Fruit fly (Drosophila melanogaster) whole organism, embryonic: ENCODE results near the gene CG31050.
A peak's percentile ranks its signal among the peaks of the same experiment; 100 is the strongest.

Experiments used
- Ada2b ChIP-seq: fragments of 200-800 bp; sonication (Bioruptor generic); IDR thresholded peaks from 2 replicates; pipeline ENCODE4 v1.3.6; 2022; ENCODE audit warnings: missing biosample characterization, missing genetic modification characterization
- CG10321 ChIP-seq: fragments of 200-800 bp; sonication (Bioruptor generic); IDR thresholded peaks from 2 replicates; pipeline ENCODE4 v1.3.6; 2022; ENCODE audit warnings: missing biosample characterization, missing genetic modification characterization
- CG10366 ChIP-seq: fragments of 200-800 bp; sonication (Bioruptor generic); IDR thresholded peaks from 2 replicates; pipeline ENCODE4 v1.3.6; 2022; ENCODE audit warnings: missing biosample characterization, missing genetic modification characterization
- CG13775 ChIP-seq: fragments of 200-800 bp; sonication (Bioruptor generic); optimal IDR thresholded peaks from 3 replicates; lab custom pipeline; 2017; ENCODE audit warnings: missing biosample characterization, mild to moderate bottlenecking, missing genetic modification characterization
- CG17385 ChIP-seq: fragments of 200-800 bp; sonication (Bioruptor generic); optimal IDR thresholded peaks from 3 replicates; lab custom pipeline; 2018; ENCODE audit warnings: missing biosample characterization, mild to moderate bottlenecking, missing genetic modification characterization
- CG18764 ChIP-seq: fragments of 200-800 bp; sonication (Bioruptor generic); optimal IDR thresholded peaks from 3 replicates; lab custom pipeline; 2016; ENCODE audit warnings: missing biosample characterization, missing genetic modification characterization
- CG2712 ChIP-seq: fragments of 200-800 bp; optimal IDR thresholded peaks from 3 replicates; lab custom pipeline; 2019; ENCODE audit warnings: missing biosample characterization, mild to moderate bottlenecking, missing genetic modification characterization, moderate library complexity
- CG30403 ChIP-seq: fragments of 200-800 bp; sonication (Bioruptor generic); optimal IDR thresholded peaks from 3 replicates; lab custom pipeline; 2016; ENCODE audit warnings: missing biosample characterization, missing genetic modification characterization
- CG32532 ChIP-seq: fragments of 200-800 bp; sonication (Bioruptor generic); IDR thresholded peaks from 2 replicates; pipeline ENCODE4 v1.3.6; 2022; ENCODE audit warnings: missing biosample characterization, missing genetic modification characterization
- CG4328 ChIP-seq: fragments of 200-800 bp; sonication (Bioruptor generic); optimal IDR thresholded peaks from 3 replicates; lab custom pipeline; 2017; ENCODE audit warnings: missing biosample characterization, missing genetic modification reagents, missing genetic modification characterization
- CG4707 ChIP-seq: fragments of 200-800 bp; sonication (Bioruptor generic); optimal IDR thresholded peaks from 2 replicates; lab custom pipeline; 2018; ENCODE audit warnings: missing biosample characterization, mild to moderate bottlenecking, missing genetic modification characterization, moderate library complexity
- CG4730 ChIP-seq: fragments of 200-800 bp; sonication (Bioruptor generic); IDR thresholded peaks from 2 replicates; pipeline ENCODE4 v1.3.6; 2022; ENCODE audit warnings: missing biosample characterization, missing genetic modification characterization
- CG4820 ChIP-seq: fragments of 200-800 bp; sonication (Bioruptor generic); optimal IDR thresholded peaks from 3 replicates; lab custom pipeline; 2016; ENCODE audit warnings: missing biosample characterization, missing genetic modification characterization
- CG5245 ChIP-seq: fragments of 200-800 bp; sonication (Bioruptor generic); optimal IDR thresholded peaks from 3 replicates; lab custom pipeline; 2016; ENCODE audit warnings: missing biosample characterization, missing genetic modification characterization
- CG6654 ChIP-seq: fragments of 200-800 bp; sonication (Bioruptor generic); optimal IDR thresholded peaks from 2 replicates; lab custom pipeline; 2017; ENCODE audit warnings: missing biosample characterization, mild to moderate bottlenecking, missing genetic modification characterization
- CG6683 ChIP-seq: fragments of 200-800 bp; sonication (Bioruptor generic); optimal IDR thresholded peaks from 2 replicates; lab custom pipeline; 2017; ENCODE audit warnings: missing biosample characterization, mild to moderate bottlenecking, missing genetic modification characterization, missing genetic modification reagents
- CG6689 ChIP-seq: fragments of 200-800 bp; sonication (Bioruptor generic); IDR thresholded peaks from 2 replicates; pipeline ENCODE4 v1.3.6; 2022; ENCODE audit warnings: missing biosample characterization, missing genetic modification characterization
- CG7987 ChIP-seq: fragments of 200-800 bp; sonication (Bioruptor generic); optimal IDR thresholded peaks from 2 replicates; lab custom pipeline; 2018; ENCODE audit warnings: missing biosample characterization, mild to moderate bottlenecking, missing genetic modification characterization, moderate library complexity
- CG8089 ChIP-seq: fragments of 200-800 bp; sonication (Bioruptor generic); optimal IDR thresholded peaks from 3 replicates; lab custom pipeline; 2016; ENCODE audit warnings: missing biosample characterization, missing genetic modification characterization
- CG8924 ChIP-seq: fragments of 200-800 bp; optimal IDR thresholded peaks from 3 replicates; lab custom pipeline; 2019; ENCODE audit warnings: missing biosample characterization, mild to moderate bottlenecking, missing genetic modification characterization, moderate library complexity
- CG9932 ChIP-seq: fragments of 200-800 bp; sonication (Bioruptor generic); IDR thresholded peaks from 2 replicates; pipeline ENCODE4 v1.3.6; 2022; ENCODE audit warnings: missing biosample characterization, missing genetic modification characterization
- D19A ChIP-seq: fragments of 200-800 bp; optimal IDR thresholded peaks from 3 replicates; lab custom pipeline; 2019; ENCODE audit warnings: missing biosample characterization, mild to moderate bottlenecking, missing genetic modification characterization, moderate library complexity
- Dek ChIP-seq: fragments of 200-800 bp; sonication (Bioruptor generic); optimal IDR thresholded peaks from 3 replicates; lab custom pipeline; 2019; ENCODE audit warnings: missing biosample characterization, mild to moderate bottlenecking, missing genetic modification characterization, moderate library complexity
- Drgx ChIP-seq: fragments of 200-800 bp; sonication (Bioruptor generic); IDR thresholded peaks from 2 replicates; pipeline ENCODE4 v1.3.6; 2022; ENCODE audit warnings: missing biosample characterization, missing genetic modification characterization
- Hr3 ChIP-seq: fragments of 200-800 bp; sonication (Bioruptor generic); optimal IDR thresholded peaks from 3 replicates; lab custom pipeline; 2016; ENCODE audit warnings: missing biosample characterization, missing genetic modification characterization
- Hr51 ChIP-seq, 2 experiments: fragments of 200-800 bp; sonication (Bioruptor generic); optimal IDR thresholded peaks; 2 replicates in 1 of 2; 3 replicates in 1 of 2; lab custom pipeline; 2016 to 2018; ENCODE audit warnings: missing biosample characterization in 2 of 2, missing genetic modification characterization in 2 of 2, mild to moderate bottlenecking in 1 of 2, moderate library complexity in 1 of 2
- Kr ChIP-seq: fragments of 200-800 bp; sonication (Bioruptor generic); optimal IDR thresholded peaks from 2 replicates; lab custom pipeline; 2017; ENCODE audit warnings: missing biosample characterization, mild to moderate bottlenecking, missing genetic modification characterization
- MESR4 ChIP-seq: fragments of 200-800 bp; sonication (Bioruptor generic); optimal IDR thresholded peaks from 2 replicates; lab custom pipeline; 2018; ENCODE audit warnings: missing biosample characterization, mild to moderate bottlenecking, missing genetic modification characterization, moderate library complexity
- NC2β ChIP-seq: fragments of 200-800 bp; sonication (Bioruptor generic); optimal IDR thresholded peaks from 2 replicates; lab custom pipeline; 2016; ENCODE audit warnings: missing biosample characterization, missing genetic modification characterization
- Oli ChIP-seq: fragments of 200-800 bp; sonication (Bioruptor generic); optimal IDR thresholded peaks from 2 replicates; lab custom pipeline; 2018; ENCODE audit warnings: missing biosample characterization, mild to moderate bottlenecking, missing genetic modification characterization, moderate library complexity
- PHDP ChIP-seq: fragments of 200-800 bp; sonication (Bioruptor generic); optimal IDR thresholded peaks from 3 replicates; lab custom pipeline; 2018; ENCODE audit warnings: missing biosample characterization, mild to moderate bottlenecking, missing genetic modification characterization, moderate library complexity
- Side ChIP-seq: fragments of 200-800 bp; sonication (Bioruptor generic); optimal IDR thresholded peaks from 2 replicates; lab custom pipeline; 2016; ENCODE audit warnings: missing biosample characterization, missing genetic modification characterization
- Sox102F ChIP-seq: fragments of 200-800 bp; sonication (Bioruptor generic); optimal IDR thresholded peaks from 2 replicates; lab custom pipeline; 2018; ENCODE audit warnings: missing biosample characterization, mild to moderate bottlenecking, missing genetic modification characterization, moderate library complexity
- Sry-β ChIP-seq: fragments of 200-800 bp; sonication (Bioruptor generic); optimal IDR thresholded peaks from 2 replicates; lab custom pipeline; 2018; ENCODE audit warnings: missing biosample characterization, mild to moderate bottlenecking, missing genetic modification characterization, moderate library complexity
- aop ChIP-seq: fragments of 200-800 bp; sonication (Bioruptor generic); IDR thresholded peaks from 2 replicates; pipeline ENCODE4 v1.3.6; 2022; ENCODE audit warnings: missing biosample characterization, missing genetic modification characterization
- bigmax ChIP-seq: fragments of 200-800 bp; sonication (Bioruptor generic); optimal IDR thresholded peaks from 2 replicates; lab custom pipeline; 2018; ENCODE audit warnings: missing biosample characterization, mild to moderate bottlenecking, missing genetic modification characterization
- caup ChIP-seq: fragments of 200-800 bp; sonication (Bioruptor generic); optimal IDR thresholded peaks from 3 replicates; lab custom pipeline; 2017; ENCODE audit warnings: missing biosample characterization, mild to moderate bottlenecking, missing genetic modification characterization, moderate library complexity; ENCODE audit not compliant: severe bottlenecking
- cwo ChIP-seq: fragments of 200-800 bp; sonication (Bioruptor generic); optimal IDR thresholded peaks from 3 replicates; lab custom pipeline; 2017; ENCODE audit warnings: missing biosample characterization, missing genetic modification characterization, mild to moderate bottlenecking, moderate library complexity, missing genetic modification reagents
- dpn ChIP-seq, 2 experiments: fragments of 200-800 bp; sonication (Bioruptor generic); optimal IDR thresholded peaks; 3 replicates each; lab custom pipeline; 2016; ENCODE audit warnings: missing biosample characterization in 2 of 2, missing genetic modification characterization in 2 of 2
- gce ChIP-seq: fragments of 200-800 bp; sonication (Bioruptor generic); IDR thresholded peaks from 3 replicates; pipeline ENCODE4 v1.3.6; 2022; ENCODE audit warnings: missing biosample characterization, missing genetic modification characterization
- gsb ChIP-seq: fragments of 200-800 bp; sonication (Bioruptor generic); IDR thresholded peaks from 2 replicates; pipeline ENCODE4 v1.3.6; 2022; ENCODE audit warnings: missing biosample characterization, missing genetic modification characterization
- ind ChIP-seq: fragments of 200-800 bp; sonication (Bioruptor generic); optimal IDR thresholded peaks from 3 replicates; lab custom pipeline; 2016; ENCODE audit warnings: missing biosample characterization, missing genetic modification characterization
- jumu ChIP-seq: fragments of 200-800 bp; sonication (Bioruptor generic); optimal IDR thresholded peaks from 3 replicates; lab custom pipeline; 2016; ENCODE audit warnings: missing biosample characterization, missing genetic modification characterization
- kni ChIP-seq: fragments of 200-800 bp; sonication (Bioruptor generic); optimal IDR thresholded peaks from 3 replicates; lab custom pipeline; 2017; ENCODE audit warnings: mild to moderate bottlenecking, missing biosample characterization, missing genetic modification reagents, missing genetic modification characterization
- lilli ChIP-seq: fragments of 200-800 bp; sonication (Bioruptor generic); optimal IDR thresholded peaks from 3 replicates; lab custom pipeline; 2016; ENCODE audit warnings: missing biosample characterization, missing genetic modification characterization
- onecut ChIP-seq: fragments of 200-800 bp; sonication (Bioruptor generic); IDR thresholded peaks from 2 replicates; pipeline ENCODE4 v1.3.6; 2022; ENCODE audit warnings: missing biosample characterization, missing genetic modification characterization
- pros ChIP-seq: fragments of 200-800 bp; sonication (Bioruptor generic); optimal IDR thresholded peaks from 3 replicates; lab custom pipeline; 2019; ENCODE audit warnings: missing biosample characterization, mild to moderate bottlenecking, missing genetic modification characterization, moderate library complexity
- repo ChIP-seq: fragments of 200-800 bp; sonication (Bioruptor generic); optimal IDR thresholded peaks from 2 replicates; lab custom pipeline; 2016; ENCODE audit warnings: missing biosample characterization, missing genetic modification characterization
- sr ChIP-seq: fragments of 200-800 bp; sonication (Bioruptor generic); IDR thresholded peaks from 3 replicates; pipeline ENCODE4 v1.3.6; 2022; ENCODE audit warnings: missing biosample characterization, missing genetic modification characterization
- stc ChIP-seq: fragments of 200-800 bp; sonication (Bioruptor generic); IDR thresholded peaks from 2 replicates; pipeline ENCODE4 v1.3.6; 2022; ENCODE audit warnings: missing biosample characterization, missing genetic modification characterization
- trem ChIP-seq: fragments of 200-800 bp; optimal IDR thresholded peaks from 3 replicates; lab custom pipeline; 2019; ENCODE audit warnings: missing biosample characterization, mild to moderate bottlenecking, missing genetic modification characterization, moderate library complexity

Gene CG31050

dm6 chr3R:28631753-28632152 lies 18.5 kb downstream of the CG31050 start (continued):
- TF ChIP-seq gce (GFP tag; lab: Robert Waterston, UW), result no peak
- peak; percentile 50 for TF ChIP-seq Kr (GFP tag; lab: Kevin White, UChicago)
- peak; percentile 42; the same call in 1 of the 2 replicates for TF ChIP-seq CG9932 (GFP tag; lab: Robert Waterston, UW)
- TF ChIP-seq CG4707 (GFP tag; lab: Kevin White, UChicago), result peak; percentile 7
- TF ChIP-seq CG4820 (GFP tag; lab: Kevin White, UChicago), result peak; percentile 72
- TF ChIP-seq bigmax (GFP tag; lab: Kevin White, UChicago), result no peak
- peak; percentile 46 for TF ChIP-seq D19A (tag; lab: Kevin White, UChicago)
- peak; percentile 65 for TF ChIP-seq CG6689 (GFP tag; lab: Robert Waterston, UW)
- TF ChIP-seq dpn (GFP tag; optimal IDR thresholded peaks at IDR 0.05; lab: Kevin White, UChicago), result peak; percentile 21 to 65
- peak; percentile 50; the same call in 1 of the 2 replicates for TF ChIP-seq onecut (GFP tag; lab: Robert Waterston, UW)
- TF ChIP-seq Oli (tag; lab: Kevin White, UChicago), result peak; percentile 4
- TF ChIP-seq NC2β (GFP tag; lab: Kevin White, UChicago), result peak; percentile 26
- TF ChIP-seq kni (GFP tag; lab: Kevin White, UChicago), result no peak
- no peak for TF ChIP-seq pros (GFP tag; lab: Kevin White, UChicago)
- TF ChIP-seq lilli (GFP tag; lab: Kevin White, UChicago), result peak; percentile 55
- peak; percentile 46 for TF ChIP-seq trem
- TF ChIP-seq CG2712, result peak; percentile 70
- 0 out of 2 replicates have a peak, but pooled peaks have one; percentile 14 for TF ChIP-seq gsb
- TF ChIP-seq Ada2b (GFP tag; lab: Robert Waterston, UW), result peak; percentile 57
- peak; percentile 6 for TF ChIP-seq CG17385 (GFP tag; lab: Kevin White, UChicago)
- peak; percentile 9 for TF ChIP-seq Dek
- TF ChIP-seq CG6683 (GFP tag; lab: Kevin White, UChicago), result no peak
- peak; percentile 47 for TF ChIP-seq CG7987 (GFP tag; lab: Kevin White, UChicago)
- peak; percentile 51; the same call in 1 of the 2 replicates for TF ChIP-seq CG10366 (GFP tag; lab: Robert Waterston, UW)
- TF ChIP-seq CG5245 (GFP tag; lab: Kevin White, UChicago), result peak; percentile 58
- peak; percentile 72 for TF ChIP-seq ind (GFP tag; lab: Kevin White, UChicago)
- TF ChIP-seq PHDP (tag; lab: Kevin White, UChicago), result peak; percentile 7
- TF ChIP-seq CG8924 (tag; lab: Kevin White, UChicago), result peak; percentile 68
- peak; percentile 9 for TF ChIP-seq CG6654 (GFP tag; lab: Kevin White, UChicago)
- TF ChIP-seq CG4328, result no peak
- peak; percentile 33 for TF ChIP-seq caup (GFP tag; lab: Kevin White, UChicago)
- TF ChIP-seq MESR4 (GFP tag; lab: Kevin White, UChicago), result no peak
- TF ChIP-seq Hr51 (GFP tag; optimal IDR thresholded peaks at IDR 0.05; lab: Kevin White, UChicago), result peak; percentile 28 to 35
- TF ChIP-seq CG18764 (GFP tag; lab: Kevin White, UChicago), result peak; percentile 53
- TF ChIP-seq cwo (GFP tag; lab: Kevin White, UChicago), result peak; percentile 44
- TF ChIP-seq repo (GFP tag; lab: Kevin White, UChicago), result peak; percentile 13
- TF ChIP-seq CG4730 (GFP tag; lab: Robert Waterston, UW), result no peak
- TF ChIP-seq CG32532 (GFP tag; lab: Robert Waterston, UW), result peak; percentile 61
- 0 out of 2 replicates have a peak, but pooled peaks have one; percentile 42 for TF ChIP-seq Drgx
- TF ChIP-seq CG10321 (GFP tag; lab: Robert Waterston, UW), result no peak
- TF ChIP-seq Sox102F (GFP tag; lab: Kevin White, UChicago), result peak; percentile 51
- TF ChIP-seq sr (GFP tag; lab: Robert Waterston, UW), result no peak
- peak; percentile 10 for TF ChIP-seq CG8089 (GFP tag; lab: Kevin White, UChicago)
- TF ChIP-seq CG30403, result peak; percentile 60
- peak; percentile 50 for TF ChIP-seq Side (GFP tag; lab: Kevin White, UChicago)
- no peak for TF ChIP-seq aop (GFP tag; lab: Robert Waterston, UW)
- TF ChIP-seq Hr3 (GFP tag; lab: Kevin White, UChicago), result peak; percentile 41
- peak; percentile 27 for TF ChIP-seq CG13775
- TF ChIP-seq Sry-β (GFP tag; lab: Kevin White, UChicago), result no peak
- TF ChIP-seq jumu, result peak; percentile 77
- 0 out of 2 replicates have a peak, but pooled peaks have one; percentile 37 for TF ChIP-seq stc (GFP tag; lab: Robert Waterston, UW)
